Worm (Caenorhabditis elegans): Measurements from ENCODE around the gene elo-8.
"Not testable (repeated sequence)": the region's sequence is repeated elsewhere in the genome, so short reads cannot be mapped to it uniquely, and the experiment has no call there.

Gene elo-8

ce11 chrIII:11234742-11235141 is 2.9 kb upstream of the elo-8 start, which contains the start of gene Y47D3A.34:
Gene Y47D3A.34, minus strand, starts transcription at chrIII:11234861.
- no peak for TF ChIP-seq pes-1 (GFP tag; IDR thresholded peaks at IDR 0.05)
- TF ChIP-seq F13C5.2 (tag; optimal IDR thresholded peaks at IDR 0.05), result no peak
- no peak for TF ChIP-seq scrt-1 (GFP tag; IDR thresholded peaks at IDR 0.05)
- no peak for TF ChIP-seq tbx-11 (GFP tag; IDR thresholded peaks at IDR 0.05)
- no peak for TF ChIP-seq tbx-37 (GFP tag; conservative IDR thresholded peaks at IDR 0.05)
- no peak for TF ChIP-seq tra-4 (tag; optimal IDR thresholded peaks at IDR 0.05)
- TF ChIP-seq ets-7 (tag; optimal IDR thresholded peaks at IDR 0.05), result no peak
- TF ChIP-seq ceh-13 (GFP tag; optimal IDR thresholded peaks at IDR 0.05), result no peak
- no peak for TF ChIP-seq ceh-36 (tag; optimal IDR thresholded peaks at IDR 0.05)
- no peak for TF ChIP-seq hnd-1 (tag; optimal IDR thresholded peaks at IDR 0.05)

ce11 chrIII:11231408-11231807 is 461 bp downstream of the elo-8 start:
- no peak for TF ChIP-seq ceh-13 (GFP tag; optimal IDR thresholded peaks at IDR 0.05)
- no peak for TF ChIP-seq aly-1 (tag; optimal IDR thresholded peaks at IDR 0.05)
- TF ChIP-seq sea-1 (GFP tag; conservative IDR thresholded peaks at IDR 0.05), result no peak
- no peak for TF ChIP-seq flt-1 (GFP tag; IDR thresholded peaks at IDR 0.05)
- no peak for TF ChIP-seq ceh-36 (tag; optimal IDR thresholded peaks at IDR 0.05)
- TF ChIP-seq ets-7 (tag; optimal IDR thresholded peaks at IDR 0.05), result no peak
- TF ChIP-seq hmg-4 (GFP tag; optimal IDR thresholded peaks at IDR 0.05), result no peak
- TF ChIP-seq hnd-1 (tag; optimal IDR thresholded peaks at IDR 0.05), result no peak
- TF ChIP-seq tbx-11 (GFP tag; IDR thresholded peaks at IDR 0.05), result no peak
- no peak for TF ChIP-seq F13C5.2 (tag; optimal IDR thresholded peaks at IDR 0.05)
- TF ChIP-seq hmbx-1 (tag; optimal IDR thresholded peaks at IDR 0.05), result no peak
- TF ChIP-seq pes-1 (GFP tag; IDR thresholded peaks at IDR 0.05), result no peak
- no peak for TF ChIP-seq ama-1 (optimal IDR thresholded peaks at IDR 0.05)

DNA sequence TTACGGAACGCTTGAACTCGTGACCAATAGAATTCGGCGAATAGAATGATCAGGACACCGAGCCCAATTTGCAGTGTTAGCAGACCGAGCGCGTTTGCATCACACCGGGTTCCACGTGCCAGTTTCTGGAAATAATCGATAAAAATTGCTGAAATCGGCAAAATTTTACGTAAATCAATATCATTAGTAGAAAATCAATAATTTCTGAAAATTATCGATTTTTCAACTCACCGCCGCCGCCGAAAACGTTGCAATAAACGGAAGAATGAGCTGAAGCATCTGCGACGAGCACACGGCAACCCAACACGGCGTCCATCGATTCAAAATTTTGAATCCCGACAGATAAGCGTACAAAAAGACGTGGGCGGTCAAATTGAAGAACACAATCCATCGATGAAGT is 1.3 kb downstream of the elo-8 start:
- TF ChIP-seq pes-1 (GFP tag; IDR thresholded peaks at IDR 0.05), result no peak
- no peak for TF ChIP-seq flt-1 (GFP tag; IDR thresholded peaks at IDR 0.05)
- TF ChIP-seq tbx-11 (GFP tag; IDR thresholded peaks at IDR 0.05), result no peak

DNA sequence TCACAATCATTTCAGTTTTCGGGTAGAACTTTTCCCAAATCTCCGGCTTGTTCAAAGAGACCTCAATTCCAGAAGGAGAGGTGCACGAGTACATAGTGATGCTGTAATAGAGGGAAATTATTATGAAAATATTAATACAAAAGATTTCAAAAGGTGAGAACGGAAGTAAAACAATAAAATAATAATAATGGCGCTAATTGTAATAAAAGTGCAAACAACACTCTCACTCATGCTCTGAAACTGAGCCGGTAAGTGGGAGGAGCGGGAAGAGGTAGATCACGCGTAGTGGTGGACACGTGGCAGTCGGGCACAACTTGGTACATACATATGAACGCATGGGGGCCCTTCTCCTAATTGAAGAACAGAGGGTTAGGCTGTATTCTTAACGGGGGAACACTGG is 4.8 kb downstream of the elo-8 start, which contains the start of gene tbx-37:
TSS of gene tbx-37 (minus strand) at position 101 of the 400 bp plus-strand sequence.
- TF ChIP-seq flt-1 (GFP tag; IDR thresholded peaks at IDR 0.05), result no peak
- no peak for TF ChIP-seq tbx-37 (GFP tag; conservative IDR thresholded peaks at IDR 0.05)
- TF ChIP-seq ceh-13 (GFP tag; optimal IDR thresholded peaks at IDR 0.05), result no peak
- no peak for TF ChIP-seq ets-7 (tag; optimal IDR thresholded peaks at IDR 0.05)
- no peak for TF ChIP-seq sea-1 (GFP tag; conservative IDR thresholded peaks at IDR 0.05)
- no peak for TF ChIP-seq hmbx-1 (tag; optimal IDR thresholded peaks at IDR 0.05)
- TF ChIP-seq hnd-1 (tag; optimal IDR thresholded peaks at IDR 0.05), result no peak

DNA sequence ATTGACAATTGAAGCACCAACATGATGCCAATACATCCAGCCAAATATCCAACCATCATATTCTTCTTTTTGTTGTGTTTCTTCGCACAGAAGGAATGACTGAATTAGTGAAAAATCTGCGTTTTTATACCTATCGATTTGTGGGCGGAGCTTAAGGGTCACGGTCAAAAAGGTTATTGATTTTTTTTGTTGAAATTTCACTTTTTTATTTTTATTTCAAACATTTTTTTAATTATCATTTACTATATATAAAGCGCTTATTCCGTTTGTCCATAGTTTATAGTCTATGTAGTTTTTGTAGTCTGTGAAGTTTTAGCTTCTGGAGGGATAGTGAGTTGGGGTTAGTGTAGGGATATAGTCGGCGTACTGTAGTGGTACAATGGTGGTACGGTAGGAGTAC is 7.9 kb downstream of the elo-8 start, which contains the start of gene Y47D3A.13:
TSS of gene Y47D3A.13 (minus strand) at position 101 of the 400 bp plus-strand sequence.
- not testable (repeated sequence) for TF ChIP-seq ama-1 (optimal IDR thresholded peaks at IDR 0.05); hmg-4 (GFP tag; optimal IDR thresholded peaks at IDR 0.05); ceh-36 (tag; optimal IDR thresholded peaks at IDR 0.05)

- no peak for TF ChIP-seq hmg-4 (GFP tag; optimal IDR thresholded peaks at IDR 0.05)
- no peak for TF ChIP-seq hnd-1 (tag; optimal IDR thresholded peaks at IDR 0.05)
- TF ChIP-seq aly-1 (tag; optimal IDR thresholded peaks at IDR 0.05), result no peak
- no peak for TF ChIP-seq pes-1 (GFP tag; IDR thresholded peaks at IDR 0.05)
- TF ChIP-seq tbx-11 (GFP tag; IDR thresholded peaks at IDR 0.05), result no peak
- TF ChIP-seq sea-1 (GFP tag; conservative IDR thresholded peaks at IDR 0.05), result no peak
- TF ChIP-seq B0310.2 (tag; optimal IDR thresholded peaks at IDR 0.05), result no peak
- no peak for TF ChIP-seq ets-7 (tag; optimal IDR thresholded peaks at IDR 0.05)
- no peak for TF ChIP-seq ceh-36 (tag; optimal IDR thresholded peaks at IDR 0.05)
- TF ChIP-seq hmbx-1 (tag; optimal IDR thresholded peaks at IDR 0.05), result no peak
These were observed 10.2 kb downstream of the elo-8 start for ce11 chrIII:11221583-11222191.

ce11 chrIII:11218150-11218841 is 13.6 kb downstream of the elo-8 start, which contains the start of the genes tbx-34 and wht-8:
Gene tbx-34, minus strand, starts transcription at chrIII:11218250.
Gene wht-8, plus strand, starts transcription at chrIII:11218791.
- TF ChIP-seq hmg-4 (GFP tag; optimal IDR thresholded peaks at IDR 0.05), result no peak
- TF ChIP-seq tbx-11 (GFP tag; IDR thresholded peaks at IDR 0.05), result no peak
- no peak for TF ChIP-seq hmbx-1 (tag; optimal IDR thresholded peaks at IDR 0.05)
- no peak for TF ChIP-seq tra-4 (tag; optimal IDR thresholded peaks at IDR 0.05)
- TF ChIP-seq sea-1 (GFP tag; conservative IDR thresholded peaks at IDR 0.05), result no peak
- no peak for TF ChIP-seq ets-7 (tag; optimal IDR thresholded peaks at IDR 0.05)
- no peak for TF ChIP-seq tbx-37 (GFP tag; conservative IDR thresholded peaks at IDR 0.05)

DNA sequence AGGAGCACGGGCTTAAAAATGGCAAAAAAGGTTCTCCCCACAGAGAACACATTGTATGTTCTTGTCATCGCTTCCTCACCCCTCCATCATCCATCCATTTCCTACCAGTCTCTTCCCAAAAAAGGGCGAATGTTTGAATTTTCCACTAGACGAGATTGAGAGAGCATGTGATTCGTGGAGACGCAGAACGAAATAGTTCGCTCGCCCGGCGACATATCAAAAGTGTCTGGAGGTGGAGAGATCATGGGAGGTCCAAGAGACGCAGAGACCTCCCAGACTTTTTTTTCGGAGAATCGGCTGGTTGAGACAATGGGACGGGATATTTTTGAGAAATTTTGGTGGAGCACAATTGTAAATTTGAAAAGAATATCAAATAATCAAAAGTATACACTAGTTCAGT is 23.5 kb downstream of the elo-8 start:
- TF ChIP-seq hmg-4 (GFP tag; optimal IDR thresholded peaks at IDR 0.05) (no peak), F13C5.2 (tag; optimal IDR thresholded peaks at IDR 0.05) (no peak), aly-1 (tag; optimal IDR thresholded peaks at IDR 0.05) (no peak), tbx-11 (GFP tag; IDR thresholded peaks at IDR 0.05) (no peak), flt-1 (GFP tag; IDR thresholded peaks at IDR 0.05) (no peak), ama-1 (optimal IDR thresholded peaks at IDR 0.05) (no peak), tra-4 (tag; optimal IDR thresholded peaks at IDR 0.05) (no peak), hnd-1 (tag; optimal IDR thresholded peaks at IDR 0.05) (no peak), ceh-36 (tag; optimal IDR thresholded peaks at IDR 0.05) (no peak)

All from whole organism, early embryonic.